Fruit fly (Drosophila melanogaster) Kc167 (cell line): Measurements from ENCODE around the gene CG42659.

Source experiments
- Myc ChIP-seq: fragments of >200 bp; optimal IDR thresholded peaks from 2 replicates; lab custom pipeline; 2017; ENCODE audit warnings: missing external identifiers
- insv ChIP-seq: fragments of >200 bp; optimal IDR thresholded peaks from 3 replicates; lab custom pipeline; 2018; ENCODE audit warnings: missing external identifiers
- psq ChIP-seq: fragments of >200 bp; optimal IDR thresholded peaks from 2 replicates; lab custom pipeline; 2017; ENCODE audit warnings: missing external identifiers
- ttk ChIP-seq: sonication (Bioruptor generic); optimal IDR thresholded peaks from 2 replicates; lab custom pipeline; 2017; ENCODE audit warnings: missing external identifiers

- TF ChIP-seq Myc (lab: Kevin White, UChicago), result no peak
- TF ChIP-seq insv (lab: Kevin White, UChicago), result no peak
- no peak for TF ChIP-seq psq (lab: Kevin White, UChicago)
- TF ChIP-seq ttk (lab: Kevin White, UChicago), result no peak
Measured at dm6 chr2L:18007060-18007459, at the start of gene CG42659.
